Fruit fly (Drosophila melanogaster) whole organism, embryonic: ENCODE results near the gene Sec3.

Experiments used
- ATbp ChIP-seq: fragments of 200-800 bp; sonication (Bioruptor generic); optimal IDR thresholded peaks from 2 replicates; lab custom pipeline; 2017; ENCODE audit warnings: missing biosample characterization, mild to moderate bottlenecking, missing genetic modification characterization, missing genetic modification reagents
- Ada2b ChIP-seq: fragments of 200-800 bp; sonication (Bioruptor generic); IDR thresholded peaks from 2 replicates; pipeline ENCODE4 v1.3.6; 2022; ENCODE audit warnings: missing biosample characterization, missing genetic modification characterization
- CG10209 ChIP-seq: fragments of 200-800 bp; sonication (Bioruptor generic); optimal IDR thresholded peaks from 3 replicates; lab custom pipeline; 2017; ENCODE audit warnings: missing biosample characterization, mild to moderate bottlenecking, missing genetic modification characterization, missing genetic modification reagents
- CG10979 ChIP-seq: fragments of 200-800 bp; sonication (Bioruptor generic); optimal IDR thresholded peaks from 2 replicates; lab custom pipeline; 2018; ENCODE audit warnings: missing biosample characterization, mild to moderate bottlenecking, missing genetic modification characterization, moderate library complexity
- CG11398 ChIP-seq: fragments of 200-800 bp; sonication (Bioruptor generic); optimal IDR thresholded peaks from 2 replicates; lab custom pipeline; 2016; ENCODE audit warnings: missing biosample characterization, missing genetic modification characterization
- CG11696 ChIP-seq: fragments of 200-800 bp; sonication (Bioruptor generic); IDR thresholded peaks from 2 replicates; pipeline ENCODE4 v1.3.6; 2022; ENCODE audit warnings: missing biosample characterization, missing genetic modification characterization
- CG12155 ChIP-seq: fragments of 200-800 bp; sonication (Bioruptor generic); optimal IDR thresholded peaks from 3 replicates; lab custom pipeline; 2016; ENCODE audit warnings: missing biosample characterization, missing genetic modification characterization
- CG12236 ChIP-seq: fragments of 200-800 bp; sonication (Bioruptor generic); optimal IDR thresholded peaks from 2 replicates; lab custom pipeline; 2016; ENCODE audit warnings: missing biosample characterization, missing genetic modification characterization
- CG14441 ChIP-seq: fragments of 200-800 bp; sonication (Bioruptor generic); IDR thresholded peaks from 2 replicates; pipeline ENCODE4 v1.3.6; 2022; ENCODE audit warnings: missing biosample characterization, missing genetic modification characterization
- CG16813 ChIP-seq: fragments of 200-800 bp; sonication (Bioruptor generic); IDR thresholded peaks from 3 replicates; pipeline ENCODE4 v1.3.6; 2022; ENCODE audit warnings: missing biosample characterization, missing genetic modification characterization; ENCODE audit not compliant: partially characterized antibody
- CG17328 ChIP-seq: fragments of 200-800 bp; sonication (Bioruptor generic); IDR thresholded peaks from 2 replicates; pipeline ENCODE4 v1.3.6; 2022; ENCODE audit warnings: missing biosample characterization, missing genetic modification characterization
- CG17829 ChIP-seq: fragments of 200-800 bp; optimal IDR thresholded peaks from 2 replicates; lab custom pipeline; 2019; ENCODE audit warnings: missing biosample characterization, mild to moderate bottlenecking, missing genetic modification characterization, moderate library complexity
- CG18262 ChIP-seq: fragments of 200-800 bp; optimal IDR thresholded peaks from 3 replicates; lab custom pipeline; 2019; ENCODE audit warnings: missing biosample characterization, mild to moderate bottlenecking, missing genetic modification characterization, moderate library complexity
- CG2129 ChIP-seq: fragments of 200-800 bp; sonication (Bioruptor generic); IDR thresholded peaks from 2 replicates; pipeline ENCODE4 v1.3.6; 2022; ENCODE audit warnings: missing biosample characterization, missing genetic modification characterization; ENCODE audit not compliant: partially characterized antibody
- CG2712 ChIP-seq: fragments of 200-800 bp; optimal IDR thresholded peaks from 3 replicates; lab custom pipeline; 2019; ENCODE audit warnings: missing biosample characterization, mild to moderate bottlenecking, missing genetic modification characterization, moderate library complexity
- CG33213 ChIP-seq: fragments of 200-800 bp; sonication (Bioruptor generic); optimal IDR thresholded peaks from 3 replicates; lab custom pipeline; 2016; ENCODE audit warnings: missing biosample characterization, missing genetic modification characterization
- CG34224 ChIP-seq: fragments of 200-800 bp; sonication (Bioruptor generic); IDR thresholded peaks from 3 replicates; pipeline ENCODE4 v1.3.6; 2022; ENCODE audit warnings: missing biosample characterization, missing genetic modification characterization; ENCODE audit not compliant: partially characterized antibody
- CG34376 ChIP-seq: fragments of 200-800 bp; sonication (Bioruptor generic); optimal IDR thresholded peaks from 2 replicates; lab custom pipeline; 2018; ENCODE audit warnings: missing biosample characterization, mild to moderate bottlenecking, missing genetic modification characterization
- CG6854 ChIP-seq: fragments of 200-800 bp; sonication (Bioruptor generic); optimal IDR thresholded peaks from 3 replicates; lab custom pipeline; 2017; ENCODE audit warnings: missing biosample characterization, mild to moderate bottlenecking, missing genetic modification characterization
- CG7745 ChIP-seq: fragments of 200-800 bp; sonication (Bioruptor generic); optimal IDR thresholded peaks from 2 replicates; lab custom pipeline; 2018; ENCODE audit warnings: missing biosample characterization, mild to moderate bottlenecking, missing genetic modification characterization, moderate library complexity
- CG7839 ChIP-seq: fragments of 200-800 bp; sonication (Bioruptor generic); optimal IDR thresholded peaks from 3 replicates; lab custom pipeline; 2018; ENCODE audit warnings: missing biosample characterization, mild to moderate bottlenecking, missing genetic modification characterization, moderate library complexity
- CG7928 ChIP-seq: fragments of 200-800 bp; sonication (Bioruptor generic); optimal IDR thresholded peaks from 2 replicates; lab custom pipeline; 2017; ENCODE audit warnings: missing biosample characterization, mild to moderate bottlenecking, missing genetic modification characterization
- CrebB ChIP-seq: fragments of 200-800 bp; sonication (Bioruptor generic); optimal IDR thresholded peaks from 3 replicates; lab custom pipeline; 2018; ENCODE audit warnings: missing biosample characterization, mild to moderate bottlenecking, missing genetic modification characterization
- Dll ChIP-seq: fragments of 200-800 bp; sonication (Bioruptor generic); IDR thresholded peaks from 4 replicates; pipeline ENCODE4 v1.3.6; 2022; ENCODE audit warnings: missing biosample characterization, missing genetic modification characterization; ENCODE audit not compliant: partially characterized antibody
- Ets65A ChIP-seq: fragments of 200-800 bp; sonication (Bioruptor generic); peaks from one replicate; lab custom pipeline; 2016; ENCODE audit warnings: missing biosample characterization, missing genetic modification characterization
- HLH4C ChIP-seq: fragments of 200-800 bp; sonication (Bioruptor generic); IDR thresholded peaks from 3 replicates; pipeline ENCODE4 v1.3.6; 2022; ENCODE audit warnings: missing biosample characterization, missing genetic modification characterization; ENCODE audit not compliant: partially characterized antibody
- Lhr ChIP-seq: fragments of 200-800 bp; sonication (Bioruptor generic); optimal IDR thresholded peaks from 3 replicates; lab custom pipeline; 2017; ENCODE audit warnings: mild to moderate bottlenecking, missing biosample characterization, missing genetic modification reagents, missing genetic modification characterization
- Poxn ChIP-seq: fragments of 200-800 bp; sonication (Bioruptor generic); IDR thresholded peaks from 2 replicates; pipeline ENCODE4 v1.3.6; 2022; ENCODE audit warnings: missing biosample characterization, missing genetic modification characterization
- Sox102F ChIP-seq: fragments of 200-800 bp; sonication (Bioruptor generic); optimal IDR thresholded peaks from 2 replicates; lab custom pipeline; 2018; ENCODE audit warnings: missing biosample characterization, mild to moderate bottlenecking, missing genetic modification characterization, moderate library complexity
- Tbp ChIP-seq: fragments of >200 bp; optimal IDR thresholded peaks from 2 replicates; lab custom pipeline; 2018; ENCODE audit warnings: missing biosample characterization, missing genetic modification characterization
- Trl ChIP-seq, 3 experiments: fragments of >200 bp in 2 of 3; fragments of 200-800 bp in 1 of 3; sonication (Bioruptor generic) in 1 of 3; optimal IDR thresholded peaks; 2 replicates in 1 of 3; 3 replicates in 2 of 3; lab custom pipeline; 2016 to 2017; ENCODE audit warnings: missing biosample characterization in 1 of 3, missing genetic modification characterization in 1 of 3
- Usf ChIP-seq: fragments of 200-800 bp; sonication (Bioruptor generic); optimal IDR thresholded peaks from 2 replicates; lab custom pipeline; 2017; ENCODE audit warnings: missing genotype, missing biosample characterization, missing genetic modification characterization
- Xbp1 ChIP-seq: fragments of 200-800 bp; sonication (Bioruptor generic); optimal IDR thresholded peaks from 3 replicates; lab custom pipeline; 2016; ENCODE audit warnings: missing biosample characterization, mild to moderate bottlenecking, missing genetic modification characterization
- aop ChIP-seq: fragments of 200-800 bp; sonication (Bioruptor generic); IDR thresholded peaks from 2 replicates; pipeline ENCODE4 v1.3.6; 2022; ENCODE audit warnings: missing biosample characterization, missing genetic modification characterization
- az2 ChIP-seq: fragments of 200-800 bp; sonication (Bioruptor generic); optimal IDR thresholded peaks from 3 replicates; lab custom pipeline; 2016; ENCODE audit warnings: missing biosample characterization, missing genetic modification characterization
- cato ChIP-seq: fragments of 200-800 bp; sonication (Bioruptor generic); optimal IDR thresholded peaks from 2 replicates; lab custom pipeline; 2016; ENCODE audit warnings: missing biosample characterization, missing genetic modification characterization, borderline replicate concordance
- crp ChIP-seq, 2 experiments: fragments of 200-800 bp; sonication (Bioruptor generic); optimal IDR thresholded peaks; 2 replicates in 1 of 2; 3 replicates in 1 of 2; lab custom pipeline; 2017; ENCODE audit warnings: missing biosample characterization in 2 of 2, missing genetic modification characterization in 2 of 2, mild to moderate bottlenecking in 1 of 2, moderate library complexity in 1 of 2
- dmrt99B ChIP-seq: fragments of 200-800 bp; sonication (Bioruptor generic); optimal IDR thresholded peaks from 2 replicates; lab custom pipeline; 2018; ENCODE audit warnings: missing biosample characterization, mild to moderate bottlenecking, missing genetic modification characterization, moderate library complexity
- lov ChIP-seq, 2 experiments: fragments of 200-800 bp in 1 of 2; fragments of >200 bp in 1 of 2; sonication (Bioruptor generic) in 1 of 2; IDR thresholded peaks in 1 of 2; optimal IDR thresholded peaks in 1 of 2; 2 replicates in 1 of 2; 3 replicates in 1 of 2; pipeline versions ENCODE4 v1.3.6 to Lab custom; 2017 to 2022; ENCODE audit warnings: missing biosample characterization in 1 of 2, missing genetic modification characterization in 1 of 2
- otp ChIP-seq: fragments of 200-800 bp; sonication (Bioruptor generic); IDR thresholded peaks from 3 replicates; pipeline ENCODE4, ENCODE4 v1.3.6; 2022; ENCODE audit warnings: missing biosample characterization, missing genetic modification characterization
- pan ChIP-seq, 4 experiments: fragments of >200 bp in 3 of 4; fragments of 200-800 bp in 1 of 4; sonication (Bioruptor generic) in 1 of 4; optimal IDR thresholded peaks in 3 of 4; IDR thresholded peaks in 1 of 4; 2 replicates each; pipeline versions ENCODE4 v1.3.6 to Lab custom; 2017 to 2022; ENCODE audit warnings: missing biosample characterization in 2 of 4, missing genetic modification characterization in 2 of 4, mixed read lengths in 1 of 4
- pnt ChIP-seq: fragments of 200-800 bp; sonication (Bioruptor generic); optimal IDR thresholded peaks from 3 replicates; lab custom pipeline; 2016; ENCODE audit warnings: missing biosample characterization, missing genetic modification characterization
- repo ChIP-seq: fragments of 200-800 bp; sonication (Bioruptor generic); optimal IDR thresholded peaks from 2 replicates; lab custom pipeline; 2016; ENCODE audit warnings: missing biosample characterization, missing genetic modification characterization
- so ChIP-seq: fragments of 200-800 bp; sonication (Bioruptor generic); IDR thresholded peaks from 3 replicates; pipeline ENCODE4 v1.3.6; 2022; ENCODE audit warnings: missing biosample characterization, missing genetic modification characterization
- tap ChIP-seq: fragments of 200-800 bp; optimal IDR thresholded peaks from 3 replicates; lab custom pipeline; 2019; ENCODE audit warnings: missing biosample characterization, mild to moderate bottlenecking, missing genetic modification characterization, moderate library complexity
- ttk ChIP-seq: fragments of 200-800 bp; sonication (Bioruptor generic); IDR thresholded peaks from 2 replicates; pipeline ENCODE4 v2.1.2; 2022; ENCODE audit warnings: missing biosample characterization, missing genetic modification characterization
- vnd ChIP-seq: fragments of 200-800 bp; sonication (Bioruptor generic); IDR thresholded peaks from 3 replicates; pipeline ENCODE4 v1.3.6; 2022; ENCODE audit warnings: missing biosample characterization, missing genetic modification characterization; ENCODE audit not compliant: partially characterized antibody

Sec3 gene

dm6 chr3L:17458856-17459518, 34.0 kb upstream of the Sec3 start (continued):
- TF ChIP-seq aop (GFP tag; lab: Robert Waterston, UW) (no peak), CG6854 (GFP tag; lab: Kevin White, UChicago) (no peak), CG34224 (no peak), CG16813 (GFP tag; lab: Robert Waterston, UW) (no peak), crp (GFP tag; optimal IDR thresholded peaks at IDR 0.05; lab: Kevin White, UChicago) (no peak), CG7839 (tag; lab: Kevin White, UChicago) (peak; percentile 52), otp (GFP tag; lab: Robert Waterston, UW) (no peak), Ets65A (GFP tag; lab: Kevin White, UChicago) (peak; percentile 81), CG12236 (GFP tag; lab: Kevin White, UChicago) (no peak), repo (GFP tag; lab: Kevin White, UChicago) (no peak), Usf (GFP tag; lab: Kevin White, UChicago) (no peak), CG10209 (GFP tag; lab: Kevin White, UChicago) (peak; percentile 25), CG18262 (tag; lab: Kevin White, UChicago) (peak; percentile 56), CG14441 (GFP tag; lab: Robert Waterston, UW) (peak; percentile 45; the same call in 1 of the 2 replicates), lov (optimal IDR thresholded peaks at IDR 0.05; lab: Kevin White, UChicago) (no peak), lov (GFP tag; IDR thresholded peaks at IDR 0.05; lab: Robert Waterston, UW) (no peak), pnt (GFP tag; lab: Kevin White, UChicago) (no peak), Ada2b (no peak), ttk (GFP tag; lab: Robert Waterston, UW) (no peak), Tbp (GFP tag; lab: Kevin White, UChicago) (no peak), CG34376 (GFP tag; lab: Kevin White, UChicago) (no peak), vnd (GFP tag; lab: Robert Waterston, UW) (no peak), CG7745 (tag; lab: Kevin White, UChicago) (no peak), CG17829 (peak; percentile 38), CG2712 (peak; percentile 66), pan (optimal IDR thresholded peaks at IDR 0.05; lab: Kevin White, UChicago) (no peak), pan (GFP tag; optimal IDR thresholded peaks at IDR 0.05 in 1 of 2, IDR thresholded peaks at IDR 0.05 in 1 of 2) (no peak), Trl (optimal IDR thresholded peaks at IDR 0.05; lab: Kevin White, UChicago) (no peak), Trl (GFP tag; optimal IDR thresholded peaks at IDR 0.05; lab: Kevin White, UChicago) (no peak), so (GFP tag; lab: Robert Waterston, UW) (no peak), dmrt99B (tag; lab: Kevin White, UChicago) (peak; percentile 48), cato (GFP tag; lab: Kevin White, UChicago) (no peak), Dll (GFP tag; lab: Robert Waterston, UW) (no peak), ATbp (GFP tag; lab: Kevin White, UChicago) (peak; percentile 17), HLH4C (no peak), Sox102F (GFP tag; lab: Kevin White, UChicago) (peak; percentile 50), CG7928 (GFP tag; lab: Kevin White, UChicago) (no peak), Xbp1 (GFP tag; lab: Kevin White, UChicago) (peak; percentile 46), CG10979 (tag; lab: Kevin White, UChicago) (peak; percentile 40), CG11398 (no peak), az2 (GFP tag; lab: Kevin White, UChicago) (peak; percentile 20), CG33213 (GFP tag; lab: Kevin White, UChicago) (no peak), tap (tag; lab: Kevin White, UChicago) (peak; percentile 10), CrebB (tag; lab: Kevin White, UChicago) (no peak), CG2129 (GFP tag; lab: Robert Waterston, UW) (no peak), Lhr (no peak), Poxn (GFP tag; lab: Robert Waterston, UW) (no peak), CG17328 (GFP tag; lab: Robert Waterston, UW) (no peak; the same call in 1 of the 2 replicates), CG11696 (0 out of 2 replicates have a peak, but pooled peaks have one; percentile 19), CG12155 (no peak)
